Fruit fly (Drosophila melanogaster) whole organism, embryonic: ENCODE measurements around the gene CG34134.

Source experiments
- ATbp ChIP-seq: fragments of 200-800 bp; sonication (Bioruptor generic); optimal IDR thresholded peaks from 2 replicates; lab custom pipeline; 2017; ENCODE audit warnings: missing biosample characterization, mild to moderate bottlenecking, missing genetic modification characterization, missing genetic modification reagents
- Adf1 ChIP-seq: fragments of 200-800 bp; sonication (Bioruptor generic); IDR thresholded peaks from 2 replicates; pipeline ENCODE4 v1.3.6; 2022; ENCODE audit warnings: missing biosample characterization, missing genetic modification characterization
- CG10321 ChIP-seq: fragments of 200-800 bp; sonication (Bioruptor generic); IDR thresholded peaks from 2 replicates; pipeline ENCODE4 v1.3.6; 2022; ENCODE audit warnings: missing biosample characterization, missing genetic modification characterization
- CG12155 ChIP-seq: fragments of 200-800 bp; sonication (Bioruptor generic); optimal IDR thresholded peaks from 3 replicates; lab custom pipeline; 2016; ENCODE audit warnings: missing biosample characterization, missing genetic modification characterization
- CG1233 ChIP-seq: fragments of 200-800 bp; sonication (Bioruptor generic); optimal IDR thresholded peaks from 4 replicates; lab custom pipeline; 2018; ENCODE audit warnings: missing biosample characterization, mild to moderate bottlenecking, missing genetic modification characterization
- CG15269 ChIP-seq: fragments of 200-800 bp; sonication (Bioruptor generic); optimal IDR thresholded peaks from 2 replicates; lab custom pipeline; 2018; ENCODE audit warnings: missing biosample characterization, mild to moderate bottlenecking, missing genetic modification characterization, moderate library complexity
- CG17328 ChIP-seq: fragments of 200-800 bp; sonication (Bioruptor generic); IDR thresholded peaks from 2 replicates; pipeline ENCODE4 v1.3.6; 2022; ENCODE audit warnings: missing biosample characterization, missing genetic modification characterization
- CG17912 ChIP-seq: fragments of 200-800 bp; sonication (Bioruptor generic); optimal IDR thresholded peaks from 2 replicates; lab custom pipeline; 2018; ENCODE audit warnings: missing biosample characterization, mild to moderate bottlenecking, missing genetic modification characterization
- CG18599 ChIP-seq: fragments of 200-800 bp; sonication (Bioruptor generic); optimal IDR thresholded peaks from 3 replicates; lab custom pipeline; 2017; ENCODE audit warnings: missing biosample characterization, missing genetic modification characterization, mild to moderate bottlenecking, moderate library complexity, missing genetic modification reagents
- CG2129 ChIP-seq: fragments of 200-800 bp; sonication (Bioruptor generic); IDR thresholded peaks from 2 replicates; pipeline ENCODE4 v1.3.6; 2022; ENCODE audit warnings: missing biosample characterization, missing genetic modification characterization; ENCODE audit not compliant: partially characterized antibody
- CG2712 ChIP-seq: fragments of 200-800 bp; optimal IDR thresholded peaks from 3 replicates; lab custom pipeline; 2019; ENCODE audit warnings: missing biosample characterization, mild to moderate bottlenecking, missing genetic modification characterization, moderate library complexity
- CG2889 ChIP-seq: fragments of 200-800 bp; sonication (Bioruptor generic); IDR thresholded peaks from 3 replicates; pipeline ENCODE4 v1.3.6; 2022; ENCODE audit warnings: missing biosample characterization, missing genetic modification characterization
- CG30431 ChIP-seq: fragments of 200-800 bp; sonication (Bioruptor generic); optimal IDR thresholded peaks from 2 replicates; lab custom pipeline; 2017; ENCODE audit warnings: missing biosample characterization, missing genetic modification characterization
- CG3065 ChIP-seq: fragments of 200-800 bp; sonication (Bioruptor generic); optimal IDR thresholded peaks from 2 replicates; lab custom pipeline; 2016; ENCODE audit warnings: missing biosample characterization, missing genetic modification characterization
- CG3163 ChIP-seq: fragments of 200-800 bp; sonication (Bioruptor generic); optimal IDR thresholded peaks from 3 replicates; lab custom pipeline; 2016; ENCODE audit warnings: missing biosample characterization, missing genetic modification characterization
- CG3407 ChIP-seq: fragments of 200-800 bp; sonication (Bioruptor generic); optimal IDR thresholded peaks from 2 replicates; lab custom pipeline; 2018; ENCODE audit warnings: missing biosample characterization, mild to moderate bottlenecking, missing genetic modification characterization
- CG4360 ChIP-seq: fragments of 200-800 bp; sonication (Bioruptor generic); IDR thresholded peaks from 2 replicates; pipeline ENCODE4 v1.3.6; 2022; ENCODE audit warnings: missing biosample characterization, missing genetic modification characterization
- CG4404 ChIP-seq: fragments of 200-800 bp; sonication (Bioruptor generic); IDR thresholded peaks from 2 replicates; pipeline ENCODE4 v1.3.6; 2022; ENCODE audit warnings: missing biosample characterization, missing genetic modification characterization
- CG4707 ChIP-seq: fragments of 200-800 bp; sonication (Bioruptor generic); optimal IDR thresholded peaks from 2 replicates; lab custom pipeline; 2018; ENCODE audit warnings: missing biosample characterization, mild to moderate bottlenecking, missing genetic modification characterization, moderate library complexity
- CG5180 ChIP-seq: fragments of 200-800 bp; sonication (Bioruptor generic); optimal IDR thresholded peaks from 3 replicates; lab custom pipeline; 2017; ENCODE audit warnings: missing biosample characterization, missing genetic modification characterization, mild to moderate bottlenecking, moderate library complexity, missing genetic modification reagents
- CG6175 ChIP-seq: fragments of 200-800 bp; sonication (Bioruptor generic); IDR thresholded peaks from 3 replicates; pipeline ENCODE4 v1.3.6; 2022; ENCODE audit warnings: missing biosample characterization, missing genetic modification characterization
- CG7271 ChIP-seq: fragments of 200-800 bp; sonication (Bioruptor generic); optimal IDR thresholded peaks from 2 replicates; lab custom pipeline; 2018; ENCODE audit warnings: missing biosample characterization, mild to moderate bottlenecking, missing genetic modification characterization, moderate library complexity
- CG7357 ChIP-seq: fragments of 200-800 bp; sonication (Bioruptor generic); IDR thresholded peaks from 3 replicates; pipeline ENCODE4 v1.3.6; 2022; ENCODE audit warnings: missing biosample characterization, missing genetic modification characterization
- CG7372 ChIP-seq: fragments of 200-800 bp; sonication (Bioruptor generic); IDR thresholded peaks from 2 replicates; pipeline ENCODE4 v1.3.6; 2022; ENCODE audit warnings: missing biosample characterization, missing genetic modification characterization
- CG7987 ChIP-seq: fragments of 200-800 bp; sonication (Bioruptor generic); optimal IDR thresholded peaks from 2 replicates; lab custom pipeline; 2018; ENCODE audit warnings: missing biosample characterization, mild to moderate bottlenecking, missing genetic modification characterization, moderate library complexity
- CHES-1-like ChIP-seq: fragments of 200-800 bp; sonication (Bioruptor generic); optimal IDR thresholded peaks from 2 replicates; lab custom pipeline; 2016; ENCODE audit warnings: missing biosample characterization, missing genetic modification characterization
- Camta ChIP-seq: fragments of 200-800 bp; sonication (Bioruptor generic); optimal IDR thresholded peaks from 2 replicates; lab custom pipeline; 2016; ENCODE audit warnings: missing biosample characterization, missing genetic modification characterization
- Doc2 ChIP-seq: fragments of 200-800 bp; sonication (Bioruptor generic); IDR thresholded peaks from 2 replicates; pipeline ENCODE4 v1.3.6; 2022; ENCODE audit warnings: missing biosample characterization, missing genetic modification characterization
- HLH54F ChIP-seq: fragments of 200-800 bp; sonication (Bioruptor generic); optimal IDR thresholded peaks from 3 replicates; lab custom pipeline; 2016; ENCODE audit warnings: missing biosample characterization, missing genetic modification characterization
- HmgD ChIP-seq: fragments of 200-800 bp; sonication (Bioruptor generic); optimal IDR thresholded peaks from 3 replicates; lab custom pipeline; 2016; ENCODE audit warnings: missing biosample characterization, missing genetic modification characterization
- Hsf ChIP-seq: fragments of 200-800 bp; sonication (Bioruptor generic); optimal IDR thresholded peaks from 3 replicates; lab custom pipeline; 2016; ENCODE audit warnings: missing biosample characterization, missing genetic modification characterization
- Sox102F ChIP-seq: fragments of 200-800 bp; sonication (Bioruptor generic); optimal IDR thresholded peaks from 2 replicates; lab custom pipeline; 2018; ENCODE audit warnings: missing biosample characterization, mild to moderate bottlenecking, missing genetic modification characterization, moderate library complexity
- Sry-δ ChIP-seq: fragments of 200-800 bp; sonication (Bioruptor generic); optimal IDR thresholded peaks from 2 replicates; lab custom pipeline; 2016; ENCODE audit warnings: missing biosample characterization, missing genetic modification characterization
- crc ChIP-seq: fragments of 200-800 bp; sonication (Bioruptor generic); optimal IDR thresholded peaks from 2 replicates; lab custom pipeline; 2016; ENCODE audit warnings: missing biosample characterization, missing genetic modification characterization
- da ChIP-seq: fragments of 200-800 bp; sonication (Bioruptor generic); optimal IDR thresholded peaks from 2 replicates; lab custom pipeline; 2016; ENCODE audit warnings: missing biosample characterization, missing genetic modification characterization
- dimm ChIP-seq: fragments of 200-800 bp; sonication (Bioruptor generic); IDR thresholded peaks from 2 replicates; pipeline ENCODE4 v1.3.6; 2022; ENCODE audit warnings: missing biosample characterization, missing genetic modification characterization
- dmrt99B ChIP-seq: fragments of 200-800 bp; sonication (Bioruptor generic); optimal IDR thresholded peaks from 2 replicates; lab custom pipeline; 2018; ENCODE audit warnings: missing biosample characterization, mild to moderate bottlenecking, missing genetic modification characterization, moderate library complexity
- fd96Cb ChIP-seq: fragments of 200-800 bp; sonication (Bioruptor generic); optimal IDR thresholded peaks from 2 replicates; lab custom pipeline; 2018; ENCODE audit warnings: missing biosample characterization, mild to moderate bottlenecking, missing genetic modification characterization, moderate library complexity
- ham ChIP-seq: fragments of 200-800 bp; sonication (Bioruptor generic); IDR thresholded peaks from 2 replicates; pipeline ENCODE4 v1.3.6; 2022; ENCODE audit warnings: missing biosample characterization, missing genetic modification characterization
- hbn ChIP-seq: fragments of 200-800 bp; sonication (Bioruptor generic); IDR thresholded peaks from 2 replicates; pipeline ENCODE4 v1.3.6; 2022; ENCODE audit warnings: missing biosample characterization, missing genetic modification characterization; ENCODE audit not compliant: partially characterized antibody
- her ChIP-seq: fragments of 200-800 bp; sonication (Bioruptor generic); optimal IDR thresholded peaks from 2 replicates; lab custom pipeline; 2016; ENCODE audit warnings: missing biosample characterization, missing genetic modification characterization
- nerfin-2 ChIP-seq: fragments of 200-800 bp; sonication (Bioruptor generic); IDR thresholded peaks from 2 replicates; pipeline ENCODE4 v1.3.6; 2022; ENCODE audit warnings: missing biosample characterization, missing genetic modification characterization; ENCODE audit not compliant: partially characterized antibody
- pita ChIP-seq: fragments of 200-800 bp; sonication (Bioruptor generic); optimal IDR thresholded peaks from 2 replicates; lab custom pipeline; 2017; ENCODE audit warnings: missing biosample characterization, mild to moderate bottlenecking, missing genetic modification characterization
- repo ChIP-seq: fragments of 200-800 bp; sonication (Bioruptor generic); optimal IDR thresholded peaks from 2 replicates; lab custom pipeline; 2016; ENCODE audit warnings: missing biosample characterization, missing genetic modification characterization
- schlank ChIP-seq: fragments of 200-800 bp; sonication (Bioruptor generic); optimal IDR thresholded peaks from 2 replicates; lab custom pipeline; 2018; ENCODE audit warnings: missing biosample characterization, mild to moderate bottlenecking, missing genetic modification characterization
- sisA ChIP-seq: fragments of 200-800 bp; sonication (Bioruptor generic); IDR thresholded peaks from 2 replicates; pipeline ENCODE4 v1.3.6; 2022; ENCODE audit warnings: missing biosample characterization, missing genetic modification characterization
- slou ChIP-seq: fragments of 200-800 bp; sonication (Bioruptor generic); optimal IDR thresholded peaks from 3 replicates; lab custom pipeline; 2016; ENCODE audit warnings: missing biosample characterization, missing genetic modification characterization
- sr ChIP-seq: fragments of 200-800 bp; sonication (Bioruptor generic); IDR thresholded peaks from 3 replicates; pipeline ENCODE4 v1.3.6; 2022; ENCODE audit warnings: missing biosample characterization, missing genetic modification characterization
- tx ChIP-seq: fragments of 200-800 bp; sonication (Bioruptor generic); optimal IDR thresholded peaks from 2 replicates; lab custom pipeline; 2016; ENCODE audit warnings: missing biosample characterization, missing genetic modification characterization
- unpg ChIP-seq: fragments of 200-800 bp; sonication (Bioruptor generic); optimal IDR thresholded peaks from 3 replicates; lab custom pipeline; 2018; ENCODE audit warnings: missing biosample characterization, mild to moderate bottlenecking, missing genetic modification characterization, moderate library complexity
- zen ChIP-seq: fragments of 200-800 bp; sonication (Bioruptor generic); optimal IDR thresholded peaks from 3 replicates; lab custom pipeline; 2018; ENCODE audit warnings: missing biosample characterization, mild to moderate bottlenecking, missing genetic modification characterization, moderate library complexity

CG34134 gene

DNA sequence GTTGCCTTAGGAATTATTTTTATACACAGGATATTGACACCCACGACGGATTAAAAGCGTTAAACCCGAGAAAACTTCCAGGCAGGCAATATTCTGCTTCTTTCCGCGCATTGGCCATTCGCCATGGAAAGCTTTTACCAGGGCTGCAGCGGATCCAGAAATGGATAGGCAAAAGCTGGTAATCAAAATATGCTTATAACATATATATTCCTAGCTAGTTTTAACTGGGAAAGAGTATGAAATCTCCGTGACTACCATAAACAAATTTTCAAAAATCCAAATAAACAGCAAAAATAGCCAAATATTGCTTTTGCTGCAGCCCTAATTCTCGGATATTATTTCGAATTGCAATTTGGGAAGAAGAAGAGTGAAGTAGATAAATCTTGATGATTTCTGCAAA lies 31.1 kb downstream of the CG34134 start, which contains the start of the genes PAPLA1 and Rbsn-5 (continued):
- TF ChIP-seq ham: peak; percentile 87
- TF ChIP-seq Adf1 (GFP tag; lab: Robert Waterston, UW): peak; percentile 64
- TF ChIP-seq sisA (GFP tag; lab: Robert Waterston, UW): peak; percentile 96
- peak; percentile 64 for TF ChIP-seq CG4707 (GFP tag; lab: Kevin White, UChicago)
- TF ChIP-seq HLH54F (GFP tag; lab: Kevin White, UChicago): peak; percentile 96
- TF ChIP-seq Sry-δ (GFP tag; lab: Kevin White, UChicago): peak; percentile 73
- TF ChIP-seq CG15269 (tag; lab: Kevin White, UChicago): peak; percentile 93
- TF ChIP-seq Doc2: 0 out of 2 replicates have a peak, but pooled peaks have one; percentile 59
- peak; percentile 78 for TF ChIP-seq CG17912 (GFP tag; lab: Kevin White, UChicago)
- peak; percentile 93 for TF ChIP-seq CG2889 (GFP tag; lab: Robert Waterston, UW)
- peak; percentile 96 for TF ChIP-seq slou
- peak; percentile 83 for TF ChIP-seq ATbp
- TF ChIP-seq CG7372 (GFP tag; lab: Robert Waterston, UW): peak; percentile 91
- peak; percentile 94 for TF ChIP-seq Camta (GFP tag; lab: Kevin White, UChicago)
- TF ChIP-seq CG5180 (GFP tag; lab: Kevin White, UChicago): peak; percentile 55
- peak; percentile 93 for TF ChIP-seq unpg (GFP tag; lab: Kevin White, UChicago)
- peak; percentile 89 for TF ChIP-seq CG17328
- peak; percentile 96 for TF ChIP-seq Hsf
- TF ChIP-seq CG3163 (GFP tag; lab: Kevin White, UChicago): peak; percentile 81
- TF ChIP-seq HmgD: peak; percentile 94
- TF ChIP-seq CG2129: no peak
- TF ChIP-seq sr: peak; percentile 26; the same call in 1 of the 3 replicates
- peak; percentile 86 for TF ChIP-seq da
- TF ChIP-seq her (GFP tag; lab: Kevin White, UChicago): peak; percentile 92
- TF ChIP-seq crc (GFP tag; lab: Kevin White, UChicago): peak; percentile 92
- TF ChIP-seq CG7271: peak; percentile 85
- TF ChIP-seq nerfin-2: no peak
- peak; percentile 95 for TF ChIP-seq tx (GFP tag; lab: Kevin White, UChicago)
- peak; percentile 94 for TF ChIP-seq CG2712 (tag; lab: Kevin White, UChicago)
- TF ChIP-seq CHES-1-like (GFP tag; lab: Kevin White, UChicago): peak; percentile 98
- TF ChIP-seq CG18599 (GFP tag; lab: Kevin White, UChicago): peak; percentile 94
- TF ChIP-seq CG1233 (GFP tag; lab: Kevin White, UChicago): peak; percentile 91
- TF ChIP-seq fd96Cb (tag; lab: Kevin White, UChicago): peak; percentile 94
- peak; percentile 81 for TF ChIP-seq CG7987 (GFP tag; lab: Kevin White, UChicago)
- TF ChIP-seq dimm (GFP tag; lab: Robert Waterston, UW): peak; percentile 73
- peak; percentile 87 for TF ChIP-seq schlank
- peak; percentile 92 for TF ChIP-seq CG12155 (GFP tag; lab: Kevin White, UChicago)
- TF ChIP-seq dmrt99B (tag; lab: Kevin White, UChicago): peak; percentile 91
- TF ChIP-seq Sox102F: peak; percentile 95
- TF ChIP-seq CG30431 (GFP tag; lab: Kevin White, UChicago): peak; percentile 87
- TF ChIP-seq pita (GFP tag; lab: Kevin White, UChicago): no peak
- peak; percentile 90 for TF ChIP-seq CG4404
- TF ChIP-seq CG4360 (GFP tag; lab: Robert Waterston, UW): peak; percentile 52; the same call in 1 of the 2 replicates
- peak; percentile 92 for TF ChIP-seq zen (tag; lab: Kevin White, UChicago)
- peak; percentile 91 for TF ChIP-seq repo
- peak; percentile 59 for TF ChIP-seq CG10321
- peak; percentile 84 for TF ChIP-seq CG7357
- peak; percentile 83 for TF ChIP-seq CG3407 (GFP tag; lab: Kevin White, UChicago)
- TF ChIP-seq CG6175: peak; percentile 79
- peak; percentile 92 for TF ChIP-seq CG3065 (GFP tag; lab: Kevin White, UChicago)
- no peak for TF ChIP-seq hbn
